Fruit fly (Drosophila melanogaster): Measurements from ENCODE around the gene Utx.

dm6 chr2L:10260750-10261493 is 17.7 kb downstream of the Utx start, which contains the start of gene Pten:
- TF ChIP-seq CG3032 (tag; optimal IDR thresholded peaks at IDR 0.05): peak; percentile 61
- TF ChIP-seq Lpt (GFP tag; optimal IDR thresholded peaks at IDR 0.05): no peak
- no peak for TF ChIP-seq CG4318 (GFP tag; optimal IDR thresholded peaks at IDR 0.05)
- no peak for TF ChIP-seq CG7368 (GFP tag; optimal IDR thresholded peaks at IDR 0.05)
- no peak for TF ChIP-seq Eip93F (GFP tag; optimal IDR thresholded peaks at IDR 0.05)
- TF ChIP-seq fd85E (GFP tag; optimal IDR thresholded peaks at IDR 0.05): no peak
- TF ChIP-seq Gug (GFP tag; IDR thresholded peaks at IDR 0.05): no peak
- peak; percentile 52 for TF ChIP-seq cyc (GFP tag; optimal IDR thresholded peaks at IDR 0.05)
- no peak for TF ChIP-seq CG6163 (GFP tag; IDR thresholded peaks at IDR 0.05)
- TF ChIP-seq Ets21C (GFP tag; optimal IDR thresholded peaks at IDR 0.05): peak; percentile 42
- TF ChIP-seq salr (GFP tag; optimal IDR thresholded peaks at IDR 0.05): no peak
- peak; percentile 69 for TF ChIP-seq lz (GFP tag; optimal IDR thresholded peaks at IDR 0.05)
- no peak for TF ChIP-seq CG11294 (GFP tag; IDR thresholded peaks at IDR 0.05)
- no peak for TF ChIP-seq CG6276 (GFP tag; optimal IDR thresholded peaks at IDR 0.05)
